Worm (Caenorhabditis elegans) whole organism, midembryonic: ENCODE measurements around the gene srz-20.

Experiments
- T22C8.4 ChIP-seq: fragments of 200-800 bp; sonication (Bioruptor generic); IDR thresholded peaks from 2 replicates; pipeline ENCODE4 v1.3.6; 2022; ENCODE audit warnings: missing genetic modification characterization, missing compliant biosample characterization
- cog-1 ChIP-seq: sonication (generic microtip); optimal IDR thresholded peaks from 2 replicates; lab custom pipeline; 2016; ENCODE audit warnings: missing genetic modification characterization, missing compliant biosample characterization
- flt-1 ChIP-seq: fragments of 200-800 bp; sonication (Bioruptor generic); IDR thresholded peaks from 2 replicates; pipeline ENCODE4 v1.3.6; 2022; ENCODE audit warnings: missing genetic modification characterization, missing compliant biosample characterization
- klf-2 ChIP-seq: fragments of 200-800 bp; sonication (Bioruptor generic); conservative IDR thresholded peaks from 2 replicates; pipeline ENCODE4 v1.3.6; 2022; ENCODE audit warnings: missing genetic modification reagents, missing genetic modification characterization, missing compliant biosample characterization
- med-1 ChIP-seq: sonication (generic microtip); optimal IDR thresholded peaks from 2 replicates; lab custom pipeline; 2017; ENCODE audit warnings: missing genetic modification characterization, mild to moderate bottlenecking, missing compliant biosample characterization, antibody characterized with exemption, missing genetic modification reagents; ENCODE audit not compliant: insufficient read depth
- ref-1 ChIP-seq: fragments of 200-800 bp; sonication (Bioruptor generic); conservative IDR thresholded peaks from 2 replicates; pipeline ENCODE4 v1.3.6; 2022; ENCODE audit warnings: missing genetic modification reagents, missing genetic modification characterization, missing compliant biosample characterization
- tab-1 ChIP-seq: fragments of 200-800 bp; sonication (Bioruptor generic); IDR thresholded peaks from 2 replicates; pipeline ENCODE4 v1.3.6; 2022; ENCODE audit warnings: missing genetic modification characterization, missing compliant biosample characterization
- ztf-23 ChIP-seq: fragments of 200-800 bp; sonication (Bioruptor generic); IDR thresholded peaks from 2 replicates; pipeline ENCODE4 v1.3.6; 2022; ENCODE audit warnings: missing genetic modification reagents, missing genetic modification characterization, missing compliant biosample characterization
- ztf-29 ChIP-seq: fragments of 200-800 bp; sonication (Bioruptor generic); IDR thresholded peaks from 2 replicates; pipeline ENCODE4 v1.3.6; 2022; ENCODE audit warnings: missing genetic modification reagents, missing genetic modification characterization, missing compliant biosample characterization

Gene srz-20

DNA sequence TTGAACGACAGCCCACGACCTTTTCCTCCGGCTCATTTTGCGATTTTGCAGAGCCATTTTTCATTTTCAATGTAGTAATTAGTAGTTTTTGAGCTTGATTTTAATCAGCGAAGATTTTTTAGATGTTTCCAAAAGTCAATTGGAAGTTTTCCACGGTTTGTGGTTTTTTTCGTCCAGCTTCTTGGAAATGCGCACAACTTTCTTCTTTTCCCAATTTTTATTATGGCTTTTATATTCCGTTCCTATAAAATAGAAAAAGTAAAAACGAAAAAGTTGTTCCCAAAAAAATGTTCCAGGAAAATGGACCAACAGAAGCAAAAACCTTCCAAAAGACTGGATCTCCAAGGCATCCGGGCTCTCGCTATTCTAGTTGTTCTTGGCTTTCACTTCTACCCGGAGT is 30.0 kb upstream of the srz-20 start, which contains the start of gene oac-22:
oac-22 (plus strand) TSS at position 301 of the 400 bp plus-strand sequence.
- no peak for TF ChIP-seq cog-1 (tag; lab: Kevin White, UChicago)
- TF ChIP-seq T22C8.4 (GFP tag; lab: Robert Waterston, UW), result no peak

DNA sequence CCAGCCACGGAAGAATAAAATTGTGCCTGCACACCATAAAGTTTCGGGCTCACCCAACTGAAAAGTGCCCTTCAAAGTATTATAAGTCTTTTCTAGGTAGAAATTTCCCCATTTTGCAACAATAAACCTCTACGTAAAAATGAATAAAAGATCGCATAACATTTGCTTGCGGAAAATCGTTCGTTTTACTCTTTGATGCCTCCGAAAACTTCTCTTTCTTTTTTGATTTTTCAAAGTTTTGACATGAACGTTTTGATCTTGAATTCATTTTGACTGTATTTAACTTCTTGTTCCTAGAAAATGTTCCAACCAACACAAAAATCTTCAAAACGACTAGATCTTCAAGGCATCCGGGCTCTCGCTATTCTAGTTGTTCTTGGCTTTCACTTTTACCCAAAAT is 26.4 kb upstream of the srz-20 start, which contains the start of gene oac-21:
oac-21 (plus strand) TSS at position 301 of the 400 bp plus-strand sequence.
- TF ChIP-seq ztf-23 (GFP tag; lab: Robert Waterston, UW), result no peak
- TF ChIP-seq med-1 (GFP tag; lab: Kevin White, UChicago), result no peak
- no peak for TF ChIP-seq cog-1 (tag; lab: Kevin White, UChicago)
- no peak for TF ChIP-seq ztf-29 (GFP tag; lab: Robert Waterston, UW)
- no peak for TF ChIP-seq ref-1 (GFP tag; lab: Robert Waterston, UW)
- TF ChIP-seq tab-1 (GFP tag; lab: Robert Waterston, UW), result no peak
- no peak for TF ChIP-seq flt-1

DNA sequence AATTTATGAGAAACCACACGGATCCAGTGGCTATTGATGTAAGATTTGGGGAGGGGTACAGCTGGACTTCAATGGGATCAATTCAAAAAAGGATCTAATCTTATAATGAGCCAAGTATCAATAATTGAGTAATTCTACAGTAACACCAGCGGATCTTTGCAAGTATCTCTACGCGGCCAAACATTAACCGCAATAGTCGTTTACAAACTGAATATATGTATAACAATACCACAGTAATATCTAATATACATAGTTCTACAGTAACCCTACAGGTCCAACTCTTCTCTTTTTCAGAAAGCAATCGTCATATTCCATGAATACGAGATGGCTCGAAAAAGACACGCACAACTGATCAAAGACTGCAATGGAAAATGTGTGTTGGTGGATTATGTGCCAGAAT is 23.4 kb upstream of the srz-20 start, which contains the start of gene F56D6.9:
F56D6.9 (plus strand) TSS at position 301 of the 400 bp plus-strand sequence.
- TF ChIP-seq flt-1, result no peak
- no peak for TF ChIP-seq ref-1 (GFP tag; lab: Robert Waterston, UW)
- TF ChIP-seq ztf-29 (GFP tag; lab: Robert Waterston, UW), result no peak
- no peak for TF ChIP-seq med-1 (GFP tag; lab: Kevin White, UChicago)
- no peak for TF ChIP-seq cog-1 (tag; lab: Kevin White, UChicago)
- no peak for TF ChIP-seq klf-2 (GFP tag; lab: Robert Waterston, UW)
- TF ChIP-seq tab-1 (GFP tag; lab: Robert Waterston, UW), result no peak
- no peak for TF ChIP-seq T22C8.4 (GFP tag; lab: Robert Waterston, UW)
- TF ChIP-seq ztf-23 (GFP tag; lab: Robert Waterston, UW), result no peak

- TF ChIP-seq T22C8.4 (GFP tag; lab: Robert Waterston, UW) (no peak), ztf-29 (GFP tag; lab: Robert Waterston, UW) (no peak), med-1 (GFP tag; lab: Kevin White, UChicago) (no peak), tab-1 (GFP tag; lab: Robert Waterston, UW) (no peak), ztf-23 (GFP tag; lab: Robert Waterston, UW) (no peak), cog-1 (tag; lab: Kevin White, UChicago) (no peak), ref-1 (GFP tag; lab: Robert Waterston, UW) (no peak), flt-1 (no peak), klf-2 (GFP tag; lab: Robert Waterston, UW) (no peak)
Measured at ce11 chrIV:3894004-3894480, 21.4 kb upstream of the srz-20 start, which contains the start of gene F56D6.8. Gene F56D6.8 (minus strand): TSS chrIV:3894430.

- TF ChIP-seq flt-1, result no peak
- no peak for TF ChIP-seq ztf-29 (GFP tag; lab: Robert Waterston, UW)
Measured at ce11 chrIV:3894770-3895169, 20.6 kb upstream of the srz-20 start, which contains the start of gene dct-8. Gene dct-8 (plus strand): TSS chrIV:3895070.

- TF ChIP-seq cog-1 (tag; lab: Kevin White, UChicago), result no peak
- TF ChIP-seq ztf-23 (GFP tag; lab: Robert Waterston, UW), result no peak
- no peak for TF ChIP-seq ref-1 (GFP tag; lab: Robert Waterston, UW)
- TF ChIP-seq klf-2 (GFP tag; lab: Robert Waterston, UW), result no peak
- no peak for TF ChIP-seq T22C8.4 (GFP tag; lab: Robert Waterston, UW)
- no peak for TF ChIP-seq med-1 (GFP tag; lab: Kevin White, UChicago)
- no peak for TF ChIP-seq ztf-29 (GFP tag; lab: Robert Waterston, UW)
- TF ChIP-seq tab-1 (GFP tag; lab: Robert Waterston, UW), result no peak
- no peak for TF ChIP-seq flt-1
Measured at ce11 chrIV:3899719-3900554, 15.5 kb upstream of the srz-20 start, which contains the start of gene srz-62. Gene srz-62 (plus strand): TSS chrIV:3900504.

- TF ChIP-seq flt-1, result no peak
- no peak for TF ChIP-seq cog-1 (tag; lab: Kevin White, UChicago)
- no peak for TF ChIP-seq ztf-23 (GFP tag; lab: Robert Waterston, UW)
- no peak for TF ChIP-seq tab-1 (GFP tag; lab: Robert Waterston, UW)
- no peak for TF ChIP-seq T22C8.4 (GFP tag; lab: Robert Waterston, UW)
- no peak for TF ChIP-seq ref-1 (GFP tag; lab: Robert Waterston, UW)
Measured at ce11 chrIV:3902955-3903354, 12.4 kb upstream of the srz-20 start, which contains the start of gene F56D6.6. Gene F56D6.6 (plus strand): TSS chrIV:3903255.

DNA sequence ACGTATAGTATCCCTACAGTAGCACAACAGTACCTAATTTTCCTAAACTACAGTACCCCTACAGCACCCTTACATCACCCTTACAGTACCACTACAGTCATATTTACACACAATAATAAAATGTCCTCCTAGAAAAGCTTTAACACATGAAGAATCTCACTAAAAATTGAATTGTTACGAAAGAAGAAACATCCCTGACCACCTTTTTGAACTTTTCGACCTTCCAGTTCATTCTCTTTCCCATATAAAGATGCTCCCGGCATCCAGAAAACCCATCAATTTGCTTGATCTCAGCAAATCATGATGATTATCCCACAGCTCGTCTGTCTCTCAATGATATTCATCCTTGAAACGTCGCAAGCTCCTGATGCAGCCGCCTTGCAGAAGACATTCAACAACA is 10.8 kb upstream of the srz-20 start, which contains the start of gene F56D6.21:
F56D6.21 (plus strand) TSS at position 301 of the 400 bp plus-strand sequence.
- TF ChIP-seq flt-1 (no peak), ref-1 (GFP tag; lab: Robert Waterston, UW) (no peak), tab-1 (GFP tag; lab: Robert Waterston, UW) (no peak), klf-2 (GFP tag; lab: Robert Waterston, UW) (no peak), T22C8.4 (GFP tag; lab: Robert Waterston, UW) (no peak), ztf-29 (GFP tag; lab: Robert Waterston, UW) (no peak), med-1 (GFP tag; lab: Kevin White, UChicago) (no peak), ztf-23 (GFP tag; lab: Robert Waterston, UW) (no peak), cog-1 (tag; lab: Kevin White, UChicago) (no peak)

ce11 chrIV:3906393-3906792 is 9.0 kb upstream of the srz-20 start, which contains the start of gene F56D6.11:
Gene F56D6.11 (minus strand): TSS chrIV:3906493.
- TF ChIP-seq ref-1 (GFP tag; lab: Robert Waterston, UW) (no peak), tab-1 (GFP tag; lab: Robert Waterston, UW) (no peak), flt-1 (no peak), cog-1 (tag; lab: Kevin White, UChicago) (no peak), ztf-23 (GFP tag; lab: Robert Waterston, UW) (no peak), klf-2 (GFP tag; lab: Robert Waterston, UW) (no peak)
